Fruit fly (Drosophila melanogaster) whole organism, embryonic: ENCODE data around the gene Spec2.

Experiments used
- Abd-B ChIP-seq: fragments of 200-800 bp; sonication (Bioruptor generic); optimal IDR thresholded peaks from 2 replicates; lab custom pipeline; 2018; ENCODE audit warnings: missing biosample characterization, mild to moderate bottlenecking, missing genetic modification characterization, moderate library complexity
- Ada2b ChIP-seq: fragments of 200-800 bp; sonication (Bioruptor generic); IDR thresholded peaks from 2 replicates; pipeline ENCODE4 v1.3.6; 2022; ENCODE audit warnings: missing biosample characterization, missing genetic modification characterization
- CG10979 ChIP-seq: fragments of 200-800 bp; sonication (Bioruptor generic); optimal IDR thresholded peaks from 2 replicates; lab custom pipeline; 2018; ENCODE audit warnings: missing biosample characterization, mild to moderate bottlenecking, missing genetic modification characterization, moderate library complexity
- CG12071 ChIP-seq: fragments of 200-800 bp; sonication (Bioruptor generic); optimal IDR thresholded peaks from 3 replicates; lab custom pipeline; 2018; ENCODE audit warnings: missing biosample characterization, mild to moderate bottlenecking, missing genetic modification characterization
- CG12219 ChIP-seq: fragments of 200-800 bp; sonication (Bioruptor generic); optimal IDR thresholded peaks from 3 replicates; lab custom pipeline; 2018; ENCODE audit warnings: missing biosample characterization, mild to moderate bottlenecking, missing genetic modification characterization
- CG12744 ChIP-seq: fragments of 200-800 bp; sonication (Bioruptor generic); optimal IDR thresholded peaks from 2 replicates; lab custom pipeline; 2016; ENCODE audit warnings: missing biosample characterization, missing genetic modification characterization
- CG12769 ChIP-seq: fragments of 200-800 bp; sonication (Bioruptor generic); optimal IDR thresholded peaks from 2 replicates; lab custom pipeline; 2019; ENCODE audit warnings: missing biosample characterization, mild to moderate bottlenecking, missing genetic modification characterization, moderate library complexity
- CG14667 ChIP-seq: fragments of 200-800 bp; sonication (Bioruptor generic); IDR thresholded peaks from 2 replicates; pipeline ENCODE4 v1.3.6; 2022; ENCODE audit warnings: missing biosample characterization, missing genetic modification characterization
- CG1602 ChIP-seq: fragments of 200-800 bp; sonication (Bioruptor generic); optimal IDR thresholded peaks from 3 replicates; lab custom pipeline; 2016; ENCODE audit warnings: missing biosample characterization, missing genetic modification characterization
- CG18011 ChIP-seq: fragments of 200-800 bp; sonication (Bioruptor generic); optimal IDR thresholded peaks from 2 replicates; lab custom pipeline; 2017; ENCODE audit warnings: missing biosample characterization, missing genetic modification characterization, mild to moderate bottlenecking, moderate library complexity, missing genotype
- CG32767 ChIP-seq: fragments of 200-800 bp; sonication (Bioruptor generic); IDR thresholded peaks from 2 replicates; pipeline ENCODE4 v1.3.6; 2022; ENCODE audit warnings: missing biosample characterization, missing genetic modification characterization
- CG3407 ChIP-seq: fragments of 200-800 bp; sonication (Bioruptor generic); optimal IDR thresholded peaks from 2 replicates; lab custom pipeline; 2018; ENCODE audit warnings: missing biosample characterization, mild to moderate bottlenecking, missing genetic modification characterization
- CG4282 ChIP-seq: fragments of 200-800 bp; sonication (Bioruptor generic); optimal IDR thresholded peaks from 2 replicates; lab custom pipeline; 2016; ENCODE audit warnings: missing biosample characterization, missing genetic modification characterization
- CG43689 ChIP-seq: fragments of 200-800 bp; sonication (Bioruptor generic); IDR thresholded peaks from 2 replicates; pipeline ENCODE4 v1.3.6; 2022; ENCODE audit warnings: missing biosample characterization, missing genetic modification characterization
- CG5245 ChIP-seq: fragments of 200-800 bp; sonication (Bioruptor generic); optimal IDR thresholded peaks from 3 replicates; lab custom pipeline; 2016; ENCODE audit warnings: missing biosample characterization, missing genetic modification characterization
- CG8290 ChIP-seq, 3 experiments: fragments of 200-800 bp; sonication (Bioruptor generic); optimal IDR thresholded peaks; 2 replicates each; lab custom pipeline; 2016 to 2019; ENCODE audit warnings: missing biosample characterization in 3 of 3, missing genetic modification characterization in 3 of 3, mild to moderate bottlenecking in 2 of 3, moderate library complexity in 1 of 3
- CG8765 ChIP-seq: fragments of 200-800 bp; sonication (Bioruptor generic); IDR thresholded peaks from 2 replicates; pipeline ENCODE4 v1.3.6; 2022; ENCODE audit warnings: missing biosample characterization, missing genetic modification characterization
- D19B ChIP-seq: fragments of 200-800 bp; sonication (Bioruptor generic); optimal IDR thresholded peaks from 2 replicates; lab custom pipeline; 2017; ENCODE audit warnings: missing biosample characterization, mild to moderate bottlenecking, missing genetic modification characterization
- Dref ChIP-seq: fragments of 200-800 bp; sonication (Bioruptor generic); IDR thresholded peaks from 2 replicates; pipeline ENCODE4 v1.3.6; 2022; ENCODE audit warnings: missing biosample characterization, missing genetic modification characterization
- HmgZ ChIP-seq: fragments of 200-800 bp; sonication (Bioruptor generic); optimal IDR thresholded peaks from 2 replicates; lab custom pipeline; 2018; ENCODE audit warnings: missing biosample characterization, mild to moderate bottlenecking, missing genetic modification characterization
- Hmx ChIP-seq: fragments of 200-800 bp; sonication (Bioruptor generic); optimal IDR thresholded peaks from 2 replicates; lab custom pipeline; 2016; ENCODE audit warnings: missing biosample characterization, missing genetic modification characterization
- Hsf ChIP-seq: fragments of 200-800 bp; sonication (Bioruptor generic); optimal IDR thresholded peaks from 3 replicates; lab custom pipeline; 2016; ENCODE audit warnings: missing biosample characterization, missing genetic modification characterization
- Lpt ChIP-seq: fragments of >200 bp; optimal IDR thresholded peaks from 2 replicates; lab custom pipeline; 2018; ENCODE audit warnings: missing biosample characterization, missing genetic modification characterization
- MESR4 ChIP-seq: fragments of 200-800 bp; sonication (Bioruptor generic); optimal IDR thresholded peaks from 2 replicates; lab custom pipeline; 2018; ENCODE audit warnings: missing biosample characterization, mild to moderate bottlenecking, missing genetic modification characterization, moderate library complexity
- Nf-YB ChIP-seq: fragments of 200-800 bp; sonication (Bioruptor generic); optimal IDR thresholded peaks from 3 replicates; lab custom pipeline; 2019; ENCODE audit warnings: missing biosample characterization, mild to moderate bottlenecking, missing genetic modification characterization, moderate library complexity
- Oaz ChIP-seq: fragments of 200-800 bp; sonication (Bioruptor generic); IDR thresholded peaks from 2 replicates; pipeline ENCODE4 v1.3.6; 2022; ENCODE audit warnings: missing biosample characterization, missing genetic modification characterization
- Oli ChIP-seq: fragments of 200-800 bp; sonication (Bioruptor generic); optimal IDR thresholded peaks from 2 replicates; lab custom pipeline; 2018; ENCODE audit warnings: missing biosample characterization, mild to moderate bottlenecking, missing genetic modification characterization, moderate library complexity
- Sry-β ChIP-seq: fragments of 200-800 bp; sonication (Bioruptor generic); optimal IDR thresholded peaks from 2 replicates; lab custom pipeline; 2018; ENCODE audit warnings: missing biosample characterization, mild to moderate bottlenecking, missing genetic modification characterization, moderate library complexity
- Xbp1 ChIP-seq: fragments of 200-800 bp; sonication (Bioruptor generic); optimal IDR thresholded peaks from 3 replicates; lab custom pipeline; 2016; ENCODE audit warnings: missing biosample characterization, mild to moderate bottlenecking, missing genetic modification characterization
- ara ChIP-seq: fragments of 200-800 bp; sonication (Bioruptor generic); IDR thresholded peaks from 2 replicates; pipeline ENCODE4 v1.3.6; 2022; ENCODE audit warnings: missing biosample characterization, missing genetic modification characterization
- bsh ChIP-seq, 2 experiments: fragments of 200-800 bp; sonication (Bioruptor generic); optimal IDR thresholded peaks; 2 replicates each; lab custom pipeline; 2017 to 2018; ENCODE audit warnings: mild to moderate bottlenecking in 2 of 2, missing biosample characterization in 2 of 2, missing genetic modification characterization in 2 of 2, moderate library complexity in 1 of 2
- caup ChIP-seq: fragments of 200-800 bp; sonication (Bioruptor generic); optimal IDR thresholded peaks from 3 replicates; lab custom pipeline; 2017; ENCODE audit warnings: missing biosample characterization, mild to moderate bottlenecking, missing genetic modification characterization, moderate library complexity; ENCODE audit not compliant: severe bottlenecking
- chif ChIP-seq, 2 experiments: fragments of 200-800 bp; sonication (Bioruptor generic); optimal IDR thresholded peaks; 3 replicates each; lab custom pipeline; 2016; ENCODE audit warnings: missing biosample characterization in 2 of 2, missing genetic modification characterization in 2 of 2
- corto ChIP-seq: fragments of 200-800 bp; sonication (Bioruptor generic); optimal IDR thresholded peaks from 2 replicates; lab custom pipeline; 2016; ENCODE audit warnings: missing biosample characterization, mild to moderate bottlenecking, missing genetic modification characterization, moderate library complexity
- da ChIP-seq: fragments of 200-800 bp; sonication (Bioruptor generic); optimal IDR thresholded peaks from 2 replicates; lab custom pipeline; 2016; ENCODE audit warnings: missing biosample characterization, missing genetic modification characterization
- exex ChIP-seq: fragments of 200-800 bp; sonication (Bioruptor generic); optimal IDR thresholded peaks from 4 replicates; lab custom pipeline; 2018; ENCODE audit warnings: missing biosample characterization, mild to moderate bottlenecking, missing genetic modification characterization, moderate library complexity
- fd96Cb ChIP-seq: fragments of 200-800 bp; sonication (Bioruptor generic); optimal IDR thresholded peaks from 2 replicates; lab custom pipeline; 2018; ENCODE audit warnings: missing biosample characterization, mild to moderate bottlenecking, missing genetic modification characterization, moderate library complexity
- gfzf ChIP-seq: fragments of 200-800 bp; sonication (Bioruptor generic); optimal IDR thresholded peaks from 2 replicates; lab custom pipeline; 2016; ENCODE audit warnings: missing biosample characterization, mild to moderate bottlenecking, missing genetic modification characterization, moderate library complexity
- grau ChIP-seq: fragments of 200-800 bp; optimal IDR thresholded peaks from 3 replicates; lab custom pipeline; 2019; ENCODE audit warnings: missing biosample characterization, mild to moderate bottlenecking, missing genetic modification characterization, moderate library complexity
- grn ChIP-seq: fragments of 200-800 bp; sonication (Bioruptor generic); optimal IDR thresholded peaks from 3 replicates; lab custom pipeline; 2017; ENCODE audit warnings: missing biosample characterization, missing genetic modification characterization
- h ChIP-seq: fragments of >200 bp; optimal IDR thresholded peaks from 2 replicates; lab custom pipeline; 2017
- nerfin-1 ChIP-seq: fragments of 200-800 bp; sonication (Bioruptor generic); optimal IDR thresholded peaks from 3 replicates; lab custom pipeline; 2019; ENCODE audit warnings: missing biosample characterization, mild to moderate bottlenecking, missing genetic modification characterization, moderate library complexity
- otp ChIP-seq: fragments of 200-800 bp; sonication (Bioruptor generic); IDR thresholded peaks from 3 replicates; pipeline ENCODE4, ENCODE4 v1.3.6; 2022; ENCODE audit warnings: missing biosample characterization, missing genetic modification characterization
- pros ChIP-seq: fragments of 200-800 bp; sonication (Bioruptor generic); optimal IDR thresholded peaks from 3 replicates; lab custom pipeline; 2019; ENCODE audit warnings: missing biosample characterization, mild to moderate bottlenecking, missing genetic modification characterization, moderate library complexity
- psq ChIP-seq: fragments of 200-800 bp; sonication (Bioruptor generic); optimal IDR thresholded peaks from 2 replicates; lab custom pipeline; 2017; ENCODE audit warnings: missing biosample characterization, missing genetic modification characterization
- sc ChIP-seq, 3 experiments: fragments of >200 bp in 2 of 3; fragments of 200-800 bp in 1 of 3; sonication (Bioruptor generic) in 1 of 3; optimal IDR thresholded peaks; 2 replicates in 2 of 3; 3 replicates in 1 of 3; lab custom pipeline; 2017; ENCODE audit warnings: mild to moderate bottlenecking in 1 of 3, missing biosample characterization in 1 of 3, missing genetic modification characterization in 1 of 3, missing genetic modification reagents in 1 of 3
- sug ChIP-seq: fragments of 200-800 bp; optimal IDR thresholded peaks from 2 replicates; lab custom pipeline; 2019; ENCODE audit warnings: missing biosample characterization, mild to moderate bottlenecking, missing genetic modification characterization, moderate library complexity
- trh ChIP-seq: fragments of 200-800 bp; sonication (Bioruptor generic); optimal IDR thresholded peaks from 2 replicates; lab custom pipeline; 2016; ENCODE audit warnings: missing biosample characterization, missing genetic modification characterization
- twi ChIP-seq: fragments of 200-800 bp; optimal IDR thresholded peaks from 2 replicates; lab custom pipeline; 2019; ENCODE audit warnings: missing biosample characterization, mild to moderate bottlenecking, missing genetic modification characterization, moderate library complexity

The Spec2 gene

dm6 chr3R:5671795-5672657 lies 48.1 kb upstream of the Spec2 start (continued):
- no peak for TF ChIP-seq otp
- TF ChIP-seq CG18011 (GFP tag; lab: Kevin White, UChicago): no peak
- TF ChIP-seq CG5245 (GFP tag; lab: Kevin White, UChicago): no peak
- TF ChIP-seq Hmx: no peak
- TF ChIP-seq da: no peak
- TF ChIP-seq HmgZ (tag; lab: Kevin White, UChicago): no peak
- TF ChIP-seq exex (tag; lab: Kevin White, UChicago): peak; percentile 63
- no peak for TF ChIP-seq Dref (GFP tag; lab: Robert Waterston, UW)
- peak; percentile 5 for TF ChIP-seq nerfin-1 (tag; lab: Kevin White, UChicago)
- TF ChIP-seq trh: no peak
- TF ChIP-seq CG12071 (GFP tag; lab: Kevin White, UChicago): no peak
- TF ChIP-seq gfzf (GFP tag; lab: Kevin White, UChicago): no peak
- TF ChIP-seq fd96Cb: no peak
- TF ChIP-seq Sry-β (GFP tag; lab: Kevin White, UChicago): peak; percentile 92
- TF ChIP-seq CG32767: no peak
- no peak for TF ChIP-seq Xbp1 (GFP tag; lab: Kevin White, UChicago)
- no peak for TF ChIP-seq CG8765 (GFP tag; lab: Robert Waterston, UW)
- no peak for TF ChIP-seq CG4282 (GFP tag; lab: Kevin White, UChicago)
- TF ChIP-seq Oaz (GFP tag; lab: Robert Waterston, UW): no peak
- TF ChIP-seq D19B (GFP tag; lab: Kevin White, UChicago): no peak
- no peak for TF ChIP-seq MESR4 (GFP tag; lab: Kevin White, UChicago)
- TF ChIP-seq sug (tag; lab: Kevin White, UChicago): peak; percentile 10
- TF ChIP-seq ara (GFP tag; lab: Robert Waterston, UW): no peak
- no peak for TF ChIP-seq CG12219 (GFP tag; lab: Kevin White, UChicago)
- TF ChIP-seq Lpt (GFP tag; lab: Kevin White, UChicago): no peak
- no peak for TF ChIP-seq Hsf (GFP tag; lab: Kevin White, UChicago)
- no peak for TF ChIP-seq CG8290 (GFP tag; optimal IDR thresholded peaks at IDR 0.05; lab: Kevin White, UChicago)
- no peak for TF ChIP-seq CG8290 (tag; optimal IDR thresholded peaks at IDR 0.05; lab: Kevin White, UChicago)
- TF ChIP-seq Ada2b (GFP tag; lab: Robert Waterston, UW): no peak
- TF ChIP-seq h (lab: Kevin White, UChicago): no peak
- TF ChIP-seq twi (tag; lab: Kevin White, UChicago): peak; percentile 74
- no peak for TF ChIP-seq corto (GFP tag; lab: Kevin White, UChicago)
- no peak for TF ChIP-seq CG3407 (GFP tag; lab: Kevin White, UChicago)
- no peak for TF ChIP-seq Oli (tag; lab: Kevin White, UChicago)
- no peak for TF ChIP-seq CG43689 (GFP tag; lab: Robert Waterston, UW)
- TF ChIP-seq psq (GFP tag; lab: Kevin White, UChicago): no peak
- no peak for TF ChIP-seq Abd-B (GFP tag; lab: Kevin White, UChicago)
- no peak for TF ChIP-seq CG12769
- TF ChIP-seq grau (tag; lab: Kevin White, UChicago): no peak
- TF ChIP-seq pros (GFP tag; lab: Kevin White, UChicago): no peak
- TF ChIP-seq caup (GFP tag; lab: Kevin White, UChicago): no peak
- TF ChIP-seq CG1602: no peak
- no peak for TF ChIP-seq CG14667 (GFP tag; lab: Robert Waterston, UW)
- TF ChIP-seq sc (optimal IDR thresholded peaks at IDR 0.05; lab: Kevin White, UChicago): no peak
- TF ChIP-seq sc (GFP tag; optimal IDR thresholded peaks at IDR 0.05; lab: Kevin White, UChicago): no peak
- TF ChIP-seq CG12744 (GFP tag; lab: Kevin White, UChicago): no peak
- peak; percentile 100 for TF ChIP-seq grn (GFP tag; lab: Kevin White, UChicago)
- no peak for TF ChIP-seq bsh (GFP tag; optimal IDR thresholded peaks at IDR 0.05; lab: Kevin White, UChicago)
- no peak for TF ChIP-seq Nf-YB
- TF ChIP-seq CG10979 (tag; lab: Kevin White, UChicago): no peak
- TF ChIP-seq chif (GFP tag; optimal IDR thresholded peaks at IDR 0.05; lab: Kevin White, UChicago): no peak
